Worm (Caenorhabditis elegans): ENCODE results near the gene taf-10.
A peak's percentile ranks its signal among the peaks of the same experiment; 100 is the strongest.

Gene taf-10

DNA sequence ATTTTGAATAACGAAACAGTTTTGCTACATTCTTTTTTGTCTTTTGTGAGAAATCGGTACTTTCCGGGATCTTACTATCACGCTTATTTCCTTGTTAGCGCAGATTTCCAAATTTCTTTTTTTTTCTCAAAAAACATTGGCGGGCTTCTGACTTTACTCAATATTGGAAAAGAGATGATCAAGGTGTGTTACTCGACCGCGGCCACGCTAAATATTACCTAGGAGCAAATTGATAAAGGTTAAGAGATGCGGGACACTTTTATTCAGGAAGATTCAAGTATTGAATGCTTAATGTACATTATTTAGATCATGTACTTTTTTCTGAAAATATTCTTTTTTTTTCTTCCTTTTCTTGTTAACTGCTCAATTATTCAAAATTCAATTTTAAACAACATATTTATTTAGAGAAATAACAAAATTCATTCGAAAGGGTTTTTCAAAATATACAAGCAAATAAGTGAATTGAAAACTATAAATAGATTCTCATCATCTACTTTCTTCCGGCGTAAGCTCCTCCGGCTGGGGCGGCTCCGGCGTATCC is 39.6 kb upstream of the taf-10 start:
- TF ChIP-seq ama-1 (optimal IDR thresholded peaks at IDR 0.05) (peak; percentile 55), mef-2 (tag; optimal IDR thresholded peaks at IDR 0.05) (no peak)

DNA sequence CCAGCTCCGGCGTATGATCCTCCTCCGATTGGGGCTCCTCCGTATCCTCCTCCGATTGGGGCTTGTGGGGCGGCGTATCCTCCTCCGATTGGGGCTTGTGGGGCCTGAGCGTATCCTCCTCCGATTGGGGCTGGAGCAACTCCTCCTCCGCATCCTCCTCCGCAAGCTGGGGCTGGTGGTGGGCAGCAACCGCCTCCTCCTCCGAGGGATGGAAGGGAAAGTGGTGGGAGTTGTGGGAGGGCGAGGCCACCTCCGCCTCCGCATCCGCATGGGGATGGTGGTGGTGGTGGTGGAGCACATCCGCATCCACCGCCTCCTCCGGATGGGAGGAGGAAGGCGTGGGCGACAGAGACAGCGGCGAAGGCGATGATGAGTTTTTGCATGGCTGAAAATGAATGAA is 39.0 kb upstream of the taf-10 start, which contains the start of gene F41F3.3:
Gene F41F3.3, minus strand, starts transcription at position 383 of the 400 bp plus-strand sequence.
- no peak for TF ChIP-seq efl-1 (optimal IDR thresholded peaks at IDR 0.05)
- TF ChIP-seq efl-1 (GFP tag; optimal IDR thresholded peaks at IDR 0.05 in 1 of 2): peak in 1 of 2 experiments; percentile 57
- no peak for TF ChIP-seq rnt-1 (tag; optimal IDR thresholded peaks at IDR 0.05)
- no peak for TF ChIP-seq unc-62 (GFP tag; optimal IDR thresholded peaks at IDR 0.05)
- no peak for TF ChIP-seq nhr-237 (tag; optimal IDR thresholded peaks at IDR 0.05)
- TF ChIP-seq ama-1 (optimal IDR thresholded peaks at IDR 0.05): peak; percentile 46
- TF ChIP-seq ceh-8 (GFP tag; optimal IDR thresholded peaks at IDR 0.05): peak; percentile 75
- no peak for TF ChIP-seq alr-1 (tag; optimal IDR thresholded peaks at IDR 0.05; ENCODE audit: borderline replicate concordance)

DNA sequence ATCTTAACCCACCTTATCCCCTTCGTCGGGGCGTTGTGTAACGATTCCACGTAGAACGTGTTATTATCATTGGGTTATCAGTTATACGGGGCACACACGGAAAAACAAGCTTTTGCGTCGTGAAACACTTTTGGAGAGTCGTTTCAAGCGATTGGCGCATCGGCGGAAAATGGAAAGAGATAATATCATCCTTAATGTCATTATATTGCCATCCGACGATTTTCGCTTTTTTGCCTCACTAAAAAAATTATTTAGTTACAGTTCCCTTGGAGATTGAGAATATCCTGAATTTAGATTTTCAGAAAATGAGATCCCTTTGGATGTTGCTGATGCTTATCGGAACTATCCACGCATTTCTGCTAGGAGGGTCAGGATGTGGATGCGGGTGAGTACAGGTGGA is 38.4 kb upstream of the taf-10 start, which contains the start of gene F41F3.8:
Gene F41F3.8, plus strand, starts transcription at position 301 of the 400 bp plus-strand sequence.
- TF ChIP-seq unc-86 (tag; optimal IDR thresholded peaks at IDR 0.05) (no peak), nhr-12 (tag; optimal IDR thresholded peaks at IDR 0.05) (no peak), blmp-1 (tag; optimal IDR thresholded peaks at IDR 0.05) (peak; percentile 41), ztf-11 (tag; optimal IDR thresholded peaks at IDR 0.05) (no peak), nhr-11 (tag; optimal IDR thresholded peaks at IDR 0.05) (no peak)

DNA sequence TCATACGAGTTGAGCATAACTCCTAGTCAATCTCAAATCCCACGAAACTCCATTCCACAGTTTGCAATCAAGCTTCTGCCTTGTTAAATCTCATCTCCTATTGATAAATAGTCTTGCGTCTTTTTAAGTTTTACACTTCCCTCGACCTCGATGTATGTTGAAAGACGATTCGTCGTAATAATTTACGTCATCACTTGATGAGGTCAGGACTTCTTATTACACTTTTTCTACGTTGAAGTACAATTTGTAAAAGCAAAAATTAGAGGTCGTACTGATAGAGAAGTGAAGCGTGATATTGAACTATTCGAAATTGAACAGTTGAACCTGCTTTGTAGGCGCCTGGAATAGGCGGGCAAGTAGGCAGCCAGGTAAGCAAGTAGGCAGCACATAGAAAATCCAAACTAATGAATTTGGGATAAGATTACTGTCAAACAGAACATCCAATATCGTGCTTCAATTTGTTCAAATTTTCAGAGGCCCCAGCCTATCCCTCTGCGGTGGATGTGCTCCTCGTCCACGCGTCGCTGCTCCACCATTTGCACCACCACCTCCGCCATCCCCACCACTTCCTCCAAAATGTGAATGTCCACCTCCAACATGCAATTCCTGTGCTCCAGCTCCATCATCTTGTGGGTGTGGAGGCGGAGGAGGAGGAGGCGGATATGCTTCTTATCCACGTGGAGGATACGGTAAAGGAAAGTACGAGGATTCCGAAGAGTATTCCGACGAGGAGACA is 37.1 kb upstream of the taf-10 start:
- TF ChIP-seq hpl-2 (GFP tag; optimal IDR thresholded peaks at IDR 0.05): no peak
- TF ChIP-seq efl-1 (optimal IDR thresholded peaks at IDR 0.05): no peak
- TF ChIP-seq efl-1 (GFP tag; optimal IDR thresholded peaks at IDR 0.05 in 1 of 2): peak in 1 of 2 experiments; percentile 57
- TF ChIP-seq ztf-11 (tag; optimal IDR thresholded peaks at IDR 0.05): no peak
- no peak for TF ChIP-seq tbx-2 (tag; optimal IDR thresholded peaks at IDR 0.05)
- TF ChIP-seq nhr-90 (tag; optimal IDR thresholded peaks at IDR 0.05; ENCODE audit: poor library complexity): no peak
- TF ChIP-seq ama-1 (optimal IDR thresholded peaks at IDR 0.05): no peak
- no peak for TF ChIP-seq nhr-85 (tag)
- TF ChIP-seq swsn-7 (tag; optimal IDR thresholded peaks at IDR 0.05): no peak

DNA sequence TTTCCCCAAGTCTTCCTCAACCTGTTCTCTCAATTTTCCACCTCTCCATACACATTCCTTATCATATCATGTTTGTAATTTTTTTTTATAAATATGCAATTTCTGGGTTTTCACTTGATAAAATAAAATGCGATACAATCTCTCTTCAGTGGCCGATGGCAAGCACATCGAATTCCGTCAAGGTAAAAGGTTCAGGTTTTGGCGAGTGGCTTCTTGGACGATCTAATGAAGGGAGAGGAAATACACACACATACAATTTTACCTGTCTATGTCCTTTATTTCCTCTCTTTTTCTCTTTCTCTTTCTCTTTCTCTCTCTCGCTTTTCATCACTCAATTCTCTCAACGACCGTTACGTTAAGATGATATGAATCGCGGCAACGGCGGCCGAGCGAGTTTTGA is 35.4 kb upstream of the taf-10 start:
- TF ChIP-seq egl-13 (tag; optimal IDR thresholded peaks at IDR 0.05): no peak
- TF ChIP-seq lir-3 (tag; optimal IDR thresholded peaks at IDR 0.05; ENCODE audit: poor library complexity): no peak
- no peak for TF ChIP-seq nhr-11 (tag; optimal IDR thresholded peaks at IDR 0.05)
- no peak for TF ChIP-seq pax-3 (tag; optimal IDR thresholded peaks at IDR 0.05)
- peak; percentile 11 for TF ChIP-seq nhr-85 (tag)
- TF ChIP-seq efl-1 (optimal IDR thresholded peaks at IDR 0.05): no peak
- TF ChIP-seq efl-1 (GFP tag; optimal IDR thresholded peaks at IDR 0.05 in 1 of 2): peak in 1 of 2 experiments; percentile 45
- TF ChIP-seq elt-2 (tag; optimal IDR thresholded peaks at IDR 0.05): peak; percentile 11
- peak in 3 of 6 experiments; percentile 15 to 54 (median 48) for TF ChIP-seq elt-3 (tag; optimal IDR thresholded peaks at IDR 0.05)
- TF ChIP-seq lin-35 (GFP tag; optimal IDR thresholded peaks at IDR 0.05): peak in 1 of 2 experiments; percentile 18
- TF ChIP-seq nhr-47 (tag; optimal IDR thresholded peaks at IDR 0.05): no peak
- no peak for TF ChIP-seq zip-4 (GFP tag; optimal IDR thresholded peaks at IDR 0.05)
- peak; percentile 86 for TF ChIP-seq blmp-1 (tag; optimal IDR thresholded peaks at IDR 0.05)
- TF ChIP-seq snpc-4 (tag; optimal IDR thresholded peaks at IDR 0.05): no peak
- TF ChIP-seq mep-1 (tag; optimal IDR thresholded peaks at IDR 0.05): peak; percentile 23
- peak; percentile 24 for TF ChIP-seq nhr-20 (tag; optimal IDR thresholded peaks at IDR 0.05)
- peak; percentile 23 for TF ChIP-seq snu-23 (GFP tag; optimal IDR thresholded peaks at IDR 0.05)
- no peak for TF ChIP-seq nhr-237 (tag; optimal IDR thresholded peaks at IDR 0.05)

All from whole organism, L1 larva.